Fruit fly (Drosophila melanogaster) whole organism, pupa: Measurements from ENCODE around the gene Rala.

ENCODE experiments used
- CG10348 ChIP-seq: fragments of 200-800 bp; sonication (Bioruptor generic); IDR thresholded peaks from 2 replicates; pipeline ENCODE4 v1.3.6; 2022; ENCODE audit warnings: missing biosample characterization, missing genetic modification characterization
- CG12605 ChIP-seq: fragments of 200-800 bp; sonication (Bioruptor generic); IDR thresholded peaks from 2 replicates; pipeline ENCODE4 v1.3.6; 2022; ENCODE audit warnings: missing biosample characterization, missing genetic modification characterization
- CG13204 ChIP-seq: fragments of 200-800 bp; sonication (Bioruptor generic); optimal IDR thresholded peaks from 2 replicates; lab custom pipeline; 2018; ENCODE audit warnings: missing biosample characterization, mild to moderate bottlenecking, missing genetic modification characterization, moderate library complexity
- CG14655 ChIP-seq: fragments of 200-800 bp; sonication (Bioruptor generic); optimal IDR thresholded peaks from 3 replicates; lab custom pipeline; 2017; ENCODE audit warnings: mild to moderate bottlenecking, missing biosample characterization, missing genetic modification reagents, missing genetic modification characterization
- CG15710 ChIP-seq: fragments of 200-800 bp; sonication (Bioruptor generic); optimal IDR thresholded peaks from 2 replicates; lab custom pipeline; 2018; ENCODE audit warnings: missing biosample characterization, mild to moderate bottlenecking, missing genetic modification characterization, moderate library complexity
- CG17806 ChIP-seq: fragments of 200-800 bp; sonication (Bioruptor generic); optimal IDR thresholded peaks from 2 replicates; lab custom pipeline; 2018; ENCODE audit warnings: missing biosample characterization, mild to moderate bottlenecking, missing genetic modification characterization, moderate library complexity
- CG32121 ChIP-seq: fragments of 200-800 bp; sonication (Bioruptor generic); IDR thresholded peaks from 2 replicates; pipeline ENCODE4 v1.3.6; 2022; ENCODE audit warnings: missing biosample characterization, missing genetic modification characterization
- CG34367 ChIP-seq: fragments of 200-800 bp; sonication (Bioruptor generic); optimal IDR thresholded peaks from 2 replicates; lab custom pipeline; 2018; ENCODE audit warnings: missing biosample characterization, mild to moderate bottlenecking, missing genetic modification characterization
- CG4496 ChIP-seq: fragments of 200-800 bp; sonication (Bioruptor generic); IDR thresholded peaks from 3 replicates; pipeline ENCODE4 v1.3.6; 2022; ENCODE audit warnings: missing biosample characterization, missing genetic modification characterization
- CG8159 ChIP-seq: fragments of 200-800 bp; sonication (Bioruptor generic); optimal IDR thresholded peaks from 3 replicates; lab custom pipeline; 2018; ENCODE audit warnings: missing biosample characterization, mild to moderate bottlenecking, missing genetic modification characterization, moderate library complexity
- CG8301 ChIP-seq: fragments of 200-800 bp; sonication (Bioruptor generic); optimal IDR thresholded peaks from 2 replicates; lab custom pipeline; 2018; ENCODE audit warnings: missing biosample characterization, mild to moderate bottlenecking, missing genetic modification characterization
- CG9948 ChIP-seq: fragments of 200-800 bp; sonication (Bioruptor generic); optimal IDR thresholded peaks from 2 replicates; lab custom pipeline; 2018; ENCODE audit warnings: missing biosample characterization, mild to moderate bottlenecking, missing genetic modification characterization, moderate library complexity
- D1 ChIP-seq: fragments of 200-800 bp; sonication (Bioruptor generic); optimal IDR thresholded peaks from 2 replicates; lab custom pipeline; 2018; ENCODE audit warnings: missing biosample characterization, mild to moderate bottlenecking, missing genetic modification characterization, moderate library complexity
- EcR ChIP-seq: fragments of 200-800 bp; sonication (Bioruptor generic); optimal IDR thresholded peaks from 3 replicates; lab custom pipeline; 2019; ENCODE audit warnings: missing biosample characterization, missing genetic modification characterization, mild to moderate bottlenecking, moderate library complexity, missing genetic modification reagents
- Ets98B ChIP-seq: fragments of 200-800 bp; sonication (Bioruptor generic); IDR thresholded peaks from 2 replicates; pipeline ENCODE4 v1.3.6; 2022; ENCODE audit warnings: missing biosample characterization, missing genetic modification characterization
- Pif1A ChIP-seq: fragments of 200-800 bp; sonication (Bioruptor generic); optimal IDR thresholded peaks from 3 replicates; lab custom pipeline; 2016; ENCODE audit warnings: missing biosample characterization, missing genetic modification characterization
- Pif1B ChIP-seq: fragments of 200-800 bp; sonication (Bioruptor generic); optimal IDR thresholded peaks from 3 replicates; lab custom pipeline; 2016; ENCODE audit warnings: missing biosample characterization, missing genetic modification characterization
- Snoo ChIP-seq: fragments of 200-800 bp; sonication (Bioruptor generic); optimal IDR thresholded peaks from 3 replicates; lab custom pipeline; 2017; ENCODE audit warnings: missing biosample characterization, mild to moderate bottlenecking, missing genetic modification characterization, inconsistent platforms
- fd96Ca ChIP-seq: fragments of 200-800 bp; sonication (Bioruptor generic); IDR thresholded peaks from 3 replicates; pipeline ENCODE4 v1.3.6; 2022; ENCODE audit warnings: missing biosample characterization, missing genetic modification characterization
- gl ChIP-seq: fragments of 200-800 bp; sonication (Bioruptor generic); optimal IDR thresholded peaks from 2 replicates; lab custom pipeline; 2018; ENCODE audit warnings: missing biosample characterization, mild to moderate bottlenecking, missing genetic modification characterization
- rn ChIP-seq: fragments of 200-800 bp; sonication (Bioruptor generic); IDR thresholded peaks from 2 replicates; pipeline ENCODE4 v1.3.6; 2022; ENCODE audit warnings: missing biosample characterization, missing genetic modification characterization

The Rala gene

DNA sequence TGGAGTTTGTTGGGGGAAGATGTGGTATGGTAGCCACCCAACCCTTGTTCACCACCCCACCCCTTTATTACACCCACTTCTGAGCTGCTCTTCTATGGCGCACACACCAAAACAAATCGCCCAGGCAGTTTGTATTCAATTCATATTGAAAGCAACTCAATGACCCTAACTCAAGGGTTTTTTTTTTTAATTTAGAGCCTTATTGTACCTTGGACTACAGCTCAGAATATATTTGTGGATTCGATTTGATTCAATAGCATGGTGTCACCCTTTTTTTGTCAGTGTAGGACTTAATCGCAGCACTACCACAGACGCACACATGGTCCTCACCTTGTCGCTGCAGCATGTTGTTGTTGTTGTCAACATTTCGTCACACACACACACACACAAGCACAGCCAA is 2.8 kb upstream of the Rala start:
- TF ChIP-seq CG4496 (GFP tag; lab: Robert Waterston, UW) (peak; percentile 82), EcR (GFP tag; lab: Kevin White, UChicago) (no peak), CG8301 (tag; lab: Kevin White, UChicago) (peak; percentile 73), CG12605 (GFP tag; lab: Robert Waterston, UW) (peak; percentile 53), CG32121 (GFP tag; lab: Robert Waterston, UW) (peak; percentile 63; the same call in 1 of the 2 replicates), CG34367 (peak; percentile 60), CG9948 (tag; lab: Kevin White, UChicago) (peak; percentile 66), Pif1B (GFP tag; lab: Kevin White, UChicago) (peak; percentile 43), CG13204 (GFP tag; lab: Kevin White, UChicago) (no peak), gl (no peak), D1 (tag; lab: Kevin White, UChicago) (peak; percentile 16), Snoo (tag; lab: Kevin White, UChicago) (no peak), CG15710 (tag; lab: Kevin White, UChicago) (peak; percentile 63), CG10348 (GFP tag; lab: Robert Waterston, UW) (no peak), CG8159 (peak; percentile 70), CG17806 (tag; lab: Kevin White, UChicago) (peak; percentile 71), Ets98B (GFP tag; lab: Robert Waterston, UW) (peak; percentile 72), CG14655 (GFP tag; lab: Kevin White, UChicago) (peak; percentile 83), Pif1A (GFP tag; lab: Kevin White, UChicago) (peak; percentile 70), rn (GFP tag; lab: Robert Waterston, UW) (peak; percentile 60), fd96Ca (GFP tag; lab: Robert Waterston, UW) (peak; percentile 84)

DNA sequence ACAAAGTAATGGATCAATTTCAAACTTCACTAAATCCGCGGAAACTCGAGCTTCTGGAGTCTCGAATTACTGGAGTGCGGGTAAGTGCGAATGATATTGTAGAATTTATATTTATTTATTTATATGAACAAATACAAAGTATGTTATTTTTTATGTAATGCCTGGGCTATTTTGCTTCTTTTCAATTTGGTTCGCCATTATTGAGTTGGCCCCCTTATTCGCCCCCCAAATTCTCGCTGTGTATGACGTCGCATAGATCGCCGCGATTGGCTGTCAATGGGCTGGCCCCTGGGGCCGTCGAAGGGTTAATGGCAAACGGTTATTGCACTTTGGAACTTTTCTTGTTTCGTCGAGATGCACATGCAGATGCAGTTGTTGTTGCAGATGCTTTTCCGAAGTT is 2.1 kb upstream of the Rala start:
- TF ChIP-seq CG32121 (GFP tag; lab: Robert Waterston, UW) (0 out of 2 replicates have a peak, but pooled peaks have one; percentile 26), Ets98B (GFP tag; lab: Robert Waterston, UW) (peak; percentile 42), CG4496 (GFP tag; lab: Robert Waterston, UW) (0 out of 3 replicates have a peak, but pooled peaks have one; percentile 18), EcR (GFP tag; lab: Kevin White, UChicago) (peak; percentile 84), CG14655 (GFP tag; lab: Kevin White, UChicago) (peak; percentile 49), gl (no peak), fd96Ca (GFP tag; lab: Robert Waterston, UW) (peak; percentile 70), CG13204 (GFP tag; lab: Kevin White, UChicago) (no peak), CG8301 (tag; lab: Kevin White, UChicago) (no peak), CG17806 (tag; lab: Kevin White, UChicago) (peak; percentile 14), CG8159 (peak; percentile 29), CG9948 (tag; lab: Kevin White, UChicago) (peak; percentile 18)

DNA sequence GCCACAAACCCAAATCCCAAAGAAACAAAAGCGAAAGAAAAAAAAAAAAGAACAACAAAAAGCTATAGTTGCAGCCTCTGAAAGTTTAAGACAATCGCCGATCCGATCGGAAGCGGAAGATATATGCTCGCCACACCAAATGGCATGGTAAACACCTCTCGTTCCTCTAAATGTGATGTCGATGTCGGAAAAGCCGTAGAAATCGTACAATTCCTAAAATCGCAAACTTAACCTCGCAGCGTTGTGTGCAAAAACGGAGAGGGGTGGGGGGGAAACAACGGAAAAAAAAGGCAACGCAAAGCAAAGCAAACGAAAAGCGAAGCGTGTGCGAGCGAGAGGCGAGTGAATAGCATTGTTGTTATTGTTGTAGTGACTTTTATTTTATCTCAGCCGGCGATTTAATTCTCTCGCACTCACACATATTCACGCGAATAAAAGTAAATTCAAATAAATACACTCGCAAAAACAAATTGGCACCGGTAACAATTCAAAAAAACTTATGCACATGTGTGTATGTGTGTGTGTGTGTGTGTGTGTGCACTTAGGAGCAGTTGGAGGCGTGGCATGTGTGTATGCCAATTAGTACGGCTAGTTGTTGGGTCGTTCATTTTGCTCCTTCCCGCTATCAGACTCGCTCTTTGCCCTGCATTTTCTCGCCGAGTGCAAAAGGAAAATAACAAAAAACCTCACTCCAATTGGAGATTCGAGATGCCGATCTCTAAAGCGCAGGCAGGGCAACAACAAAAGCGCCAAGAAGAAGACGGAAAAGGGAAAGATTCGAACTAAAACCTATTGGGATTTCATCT is 944 bp upstream of the Rala start:
- peak; percentile 43 for TF ChIP-seq Ets98B (GFP tag; lab: Robert Waterston, UW)
- peak; percentile 47; the same call in 1 of the 3 replicates for TF ChIP-seq fd96Ca (GFP tag; lab: Robert Waterston, UW)
- no peak for TF ChIP-seq rn (GFP tag; lab: Robert Waterston, UW)
- TF ChIP-seq gl, result peak; percentile 57
- TF ChIP-seq CG13204 (GFP tag; lab: Kevin White, UChicago), result peak; percentile 81
- TF ChIP-seq Pif1A (GFP tag; lab: Kevin White, UChicago), result peak; percentile 49
- no peak for TF ChIP-seq CG9948 (tag; lab: Kevin White, UChicago)
- peak; percentile 41 for TF ChIP-seq D1 (tag; lab: Kevin White, UChicago)
- TF ChIP-seq CG8159, result peak; percentile 13
- TF ChIP-seq CG15710 (tag; lab: Kevin White, UChicago), result peak; percentile 53
- TF ChIP-seq CG4496 (GFP tag; lab: Robert Waterston, UW), result peak; percentile 61; the same call in 2 of the 3 replicates
- TF ChIP-seq CG8301 (tag; lab: Kevin White, UChicago), result peak; percentile 11
- TF ChIP-seq CG14655 (GFP tag; lab: Kevin White, UChicago), result peak; percentile 52
- 0 out of 2 replicates have a peak, but pooled peaks have one; percentile 59 for TF ChIP-seq CG32121 (GFP tag; lab: Robert Waterston, UW)
- no peak for TF ChIP-seq CG10348 (GFP tag; lab: Robert Waterston, UW)
- peak; percentile 61 for TF ChIP-seq CG12605 (GFP tag; lab: Robert Waterston, UW)
- peak; percentile 41 for TF ChIP-seq EcR (GFP tag; lab: Kevin White, UChicago)
- peak; percentile 12 for TF ChIP-seq CG17806 (tag; lab: Kevin White, UChicago)
- TF ChIP-seq Snoo (tag; lab: Kevin White, UChicago), result no peak
- peak; percentile 18 for TF ChIP-seq CG34367
- peak; percentile 56 for TF ChIP-seq Pif1B (GFP tag; lab: Kevin White, UChicago)

DNA sequence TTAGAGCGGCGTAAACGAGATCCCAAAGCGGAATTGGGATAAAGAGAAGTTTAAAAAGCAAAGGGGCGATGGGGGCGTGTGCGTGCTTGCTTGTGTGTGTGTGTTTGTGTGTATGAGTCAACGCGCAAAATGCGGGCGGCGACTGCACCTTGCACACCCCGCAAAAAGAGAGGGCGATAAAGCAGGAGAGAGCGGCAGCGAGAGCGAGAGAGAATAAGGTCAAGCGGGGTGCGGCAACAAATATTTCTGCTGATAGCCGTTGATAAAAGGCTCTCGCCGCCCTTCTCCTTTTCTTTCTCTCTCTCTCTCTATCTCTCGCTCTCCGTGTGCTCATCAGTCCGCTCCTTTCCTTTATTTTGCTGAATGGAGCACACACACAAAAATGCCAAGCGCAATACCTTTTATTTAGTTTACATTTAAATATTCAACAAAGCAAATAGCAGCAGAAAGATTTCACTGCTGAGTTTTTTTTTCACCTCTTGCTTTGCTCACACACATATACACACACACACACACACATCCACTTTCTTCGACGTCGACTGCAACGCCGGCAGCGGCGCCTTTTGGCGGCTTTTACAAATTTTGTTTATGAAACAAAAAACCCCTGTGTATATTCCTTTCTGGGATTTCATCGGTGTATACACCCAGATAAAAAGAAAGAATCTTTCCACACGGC is 705 bp downstream of the Rala start:
- TF ChIP-seq Snoo (tag; lab: Kevin White, UChicago), result peak; percentile 14
- no peak for TF ChIP-seq CG10348 (GFP tag; lab: Robert Waterston, UW)
- peak; percentile 77 for TF ChIP-seq EcR (GFP tag; lab: Kevin White, UChicago)
- TF ChIP-seq Pif1A (GFP tag; lab: Kevin White, UChicago), result peak; percentile 8
- TF ChIP-seq gl, result peak; percentile 13
- TF ChIP-seq CG12605 (GFP tag; lab: Robert Waterston, UW), result peak; percentile 47; the same call in 1 of the 2 replicates
- no peak for TF ChIP-seq fd96Ca (GFP tag; lab: Robert Waterston, UW)
- no peak for TF ChIP-seq rn (GFP tag; lab: Robert Waterston, UW)
- peak; percentile 10 for TF ChIP-seq CG8159
- TF ChIP-seq CG13204 (GFP tag; lab: Kevin White, UChicago), result peak; percentile 73
- peak; percentile 64 for TF ChIP-seq Ets98B (GFP tag; lab: Robert Waterston, UW)
- TF ChIP-seq CG4496 (GFP tag; lab: Robert Waterston, UW), result peak; percentile 52; the same call in 1 of the 3 replicates
- TF ChIP-seq, all 21 proteins: peak for 9
